Fruit fly (Drosophila melanogaster) whole organism, embryonic: ENCODE measurements around the gene Plzf.

Source experiments
- BEAF-32 ChIP-seq: fragments of 200-800 bp; sonication (Bioruptor generic); optimal IDR thresholded peaks from 3 replicates; lab custom pipeline; 2017; ENCODE audit warnings: missing biosample characterization, missing genetic modification characterization, mild to moderate bottlenecking, moderate library complexity, missing genetic modification reagents
- Bgb ChIP-seq: fragments of 200-800 bp; sonication (Bioruptor generic); IDR thresholded peaks from 2 replicates; pipeline ENCODE4 v1.3.6; 2022; ENCODE audit warnings: missing biosample characterization, missing genetic modification characterization; ENCODE audit not compliant: partially characterized antibody
- CG10565 ChIP-seq: fragments of 200-800 bp; sonication (Bioruptor generic); optimal IDR thresholded peaks from 3 replicates; lab custom pipeline; 2016; ENCODE audit warnings: missing biosample characterization, mild to moderate bottlenecking, missing genetic modification characterization
- CG12071 ChIP-seq: fragments of 200-800 bp; sonication (Bioruptor generic); optimal IDR thresholded peaks from 3 replicates; lab custom pipeline; 2018; ENCODE audit warnings: missing biosample characterization, mild to moderate bottlenecking, missing genetic modification characterization
- CG14050 ChIP-seq: fragments of 200-800 bp; sonication (Bioruptor generic); IDR thresholded peaks from 3 replicates; pipeline ENCODE4 v1.3.6; 2022; ENCODE audit warnings: missing biosample characterization, missing genetic modification characterization
- CG15011 ChIP-seq: fragments of 200-800 bp; sonication (Bioruptor generic); optimal IDR thresholded peaks from 3 replicates; lab custom pipeline; 2018; ENCODE audit warnings: missing biosample characterization, mild to moderate bottlenecking, missing genetic modification characterization
- CG17186 ChIP-seq: fragments of 200-800 bp; sonication (Bioruptor generic); optimal IDR thresholded peaks from 3 replicates; lab custom pipeline; 2017; ENCODE audit warnings: missing biosample characterization, missing genetic modification reagents, missing genetic modification characterization
- CG17385 ChIP-seq: fragments of 200-800 bp; sonication (Bioruptor generic); optimal IDR thresholded peaks from 3 replicates; lab custom pipeline; 2018; ENCODE audit warnings: missing biosample characterization, mild to moderate bottlenecking, missing genetic modification characterization
- CG17802 ChIP-seq: fragments of 200-800 bp; sonication (Bioruptor generic); optimal IDR thresholded peaks from 2 replicates; lab custom pipeline; 2018; ENCODE audit warnings: missing biosample characterization, mild to moderate bottlenecking, missing genetic modification characterization, moderate library complexity
- CG2678 ChIP-seq: fragments of 200-800 bp; sonication (Bioruptor generic); optimal IDR thresholded peaks from 3 replicates; lab custom pipeline; 2019; ENCODE audit warnings: missing biosample characterization, mild to moderate bottlenecking, missing genetic modification characterization, moderate library complexity
- CG4282 ChIP-seq: fragments of 200-800 bp; sonication (Bioruptor generic); optimal IDR thresholded peaks from 2 replicates; lab custom pipeline; 2016; ENCODE audit warnings: missing biosample characterization, missing genetic modification characterization
- CG4360 ChIP-seq: fragments of 200-800 bp; sonication (Bioruptor generic); IDR thresholded peaks from 2 replicates; pipeline ENCODE4 v1.3.6; 2022; ENCODE audit warnings: missing biosample characterization, missing genetic modification characterization
- CG4617 ChIP-seq: fragments of 200-800 bp; sonication (Bioruptor generic); optimal IDR thresholded peaks from 3 replicates; lab custom pipeline; 2016; ENCODE audit warnings: missing biosample characterization, missing genetic modification characterization, borderline replicate concordance
- CG8944 ChIP-seq: fragments of 200-800 bp; sonication (Bioruptor generic); optimal IDR thresholded peaks from 3 replicates; lab custom pipeline; 2016; ENCODE audit warnings: missing biosample characterization, missing genetic modification characterization
- Camta ChIP-seq: fragments of 200-800 bp; sonication (Bioruptor generic); optimal IDR thresholded peaks from 2 replicates; lab custom pipeline; 2016; ENCODE audit warnings: missing biosample characterization, missing genetic modification characterization
- D19A ChIP-seq: fragments of 200-800 bp; optimal IDR thresholded peaks from 3 replicates; lab custom pipeline; 2019; ENCODE audit warnings: missing biosample characterization, mild to moderate bottlenecking, missing genetic modification characterization, moderate library complexity
- Dad ChIP-seq: fragments of 200-800 bp; sonication (Bioruptor generic); optimal IDR thresholded peaks from 3 replicates; lab custom pipeline; 2016; ENCODE audit warnings: missing biosample characterization, missing genetic modification characterization
- Dfd ChIP-seq, 2 experiments: fragments of >200 bp; optimal IDR thresholded peaks; 2 replicates each; lab custom pipeline; 2017; ENCODE audit warnings: missing biosample characterization in 2 of 2, missing genetic modification characterization in 2 of 2
- Dip3 ChIP-seq: fragments of 200-800 bp; sonication (Bioruptor generic); optimal IDR thresholded peaks from 3 replicates; lab custom pipeline; 2016; ENCODE audit warnings: missing biosample characterization, missing genetic modification characterization
- Drgx ChIP-seq: fragments of 200-800 bp; sonication (Bioruptor generic); IDR thresholded peaks from 2 replicates; pipeline ENCODE4 v1.3.6; 2022; ENCODE audit warnings: missing biosample characterization, missing genetic modification characterization
- Eip74EF ChIP-seq, 2 experiments: fragments of 200-800 bp in 1 of 2; fragments of >200 bp in 1 of 2; sonication (Bioruptor generic) in 1 of 2; optimal IDR thresholded peaks; 2 replicates each; lab custom pipeline; 2017 to 2019; ENCODE audit warnings: missing biosample characterization in 2 of 2, missing genetic modification characterization in 2 of 2, mild to moderate bottlenecking in 1 of 2, moderate library complexity in 1 of 2
- Hr51 ChIP-seq, 2 experiments: fragments of 200-800 bp; sonication (Bioruptor generic); optimal IDR thresholded peaks; 2 replicates in 1 of 2; 3 replicates in 1 of 2; lab custom pipeline; 2016 to 2018; ENCODE audit warnings: missing biosample characterization in 2 of 2, missing genetic modification characterization in 2 of 2, mild to moderate bottlenecking in 1 of 2, moderate library complexity in 1 of 2
- Mrtf ChIP-seq: fragments of 200-800 bp; sonication (Bioruptor generic); IDR thresholded peaks from 3 replicates; pipeline ENCODE4 v1.3.6; 2022; ENCODE audit warnings: missing biosample characterization, missing genetic modification characterization
- Scr ChIP-seq: fragments of 200-800 bp; sonication (Bioruptor generic); IDR thresholded peaks from 2 replicates; pipeline ENCODE4 v1.3.6; 2022; ENCODE audit warnings: missing biosample characterization, missing genetic modification characterization; ENCODE audit not compliant: partially characterized antibody
- Six4 ChIP-seq: fragments of 200-800 bp; sonication (Bioruptor generic); optimal IDR thresholded peaks from 2 replicates; lab custom pipeline; 2016; ENCODE audit warnings: missing biosample characterization, missing genetic modification characterization
- Sox100B ChIP-seq: fragments of 200-800 bp; sonication (Bioruptor generic); optimal IDR thresholded peaks from 3 replicates; lab custom pipeline; 2018; ENCODE audit warnings: missing biosample characterization, mild to moderate bottlenecking, missing genetic modification characterization
- Tbp ChIP-seq: fragments of >200 bp; optimal IDR thresholded peaks from 2 replicates; lab custom pipeline; 2018; ENCODE audit warnings: missing biosample characterization, missing genetic modification characterization
- br ChIP-seq: fragments of >200 bp; optimal IDR thresholded peaks from 2 replicates; lab custom pipeline; 2017
- corto ChIP-seq: fragments of 200-800 bp; sonication (Bioruptor generic); optimal IDR thresholded peaks from 2 replicates; lab custom pipeline; 2016; ENCODE audit warnings: missing biosample characterization, mild to moderate bottlenecking, missing genetic modification characterization, moderate library complexity
- esg ChIP-seq: fragments of 200-800 bp; sonication (Bioruptor generic); conservative IDR thresholded peaks from 2 replicates; pipeline ENCODE4 v1.3.6; 2022; ENCODE audit warnings: missing biosample characterization, missing genetic modification characterization
- fd102C ChIP-seq: fragments of 200-800 bp; sonication (Bioruptor generic); optimal IDR thresholded peaks from 2 replicates; lab custom pipeline; 2018; ENCODE audit warnings: missing biosample characterization, mild to moderate bottlenecking, missing genetic modification characterization, moderate library complexity
- ind ChIP-seq: fragments of 200-800 bp; sonication (Bioruptor generic); optimal IDR thresholded peaks from 3 replicates; lab custom pipeline; 2016; ENCODE audit warnings: missing biosample characterization, missing genetic modification characterization
- kay ChIP-seq: fragments of 200-800 bp; sonication (Bioruptor generic); optimal IDR thresholded peaks from 2 replicates; lab custom pipeline; 2016; ENCODE audit warnings: missing biosample characterization, missing genetic modification characterization
- lola ChIP-seq, 3 experiments: fragments of >200 bp in 2 of 3; fragments of 200-800 bp in 1 of 3; sonication (Bioruptor generic) in 1 of 3; optimal IDR thresholded peaks; 2 replicates each; lab custom pipeline; 2017 to 2019; ENCODE audit warnings: missing biosample characterization in 3 of 3, missing genetic modification characterization in 3 of 3, mild to moderate bottlenecking in 1 of 3, moderate library complexity in 1 of 3
- luna ChIP-seq: fragments of 200-800 bp; sonication (Bioruptor generic); optimal IDR thresholded peaks from 2 replicates; lab custom pipeline; 2016; ENCODE audit warnings: missing biosample characterization, missing genetic modification characterization
- maf-S ChIP-seq: fragments of 200-800 bp; sonication (Bioruptor generic); optimal IDR thresholded peaks from 2 replicates; lab custom pipeline; 2016; ENCODE audit warnings: missing biosample characterization, missing genetic modification characterization
- mirr ChIP-seq: fragments of 200-800 bp; sonication (Bioruptor generic); optimal IDR thresholded peaks from 3 replicates; lab custom pipeline; 2018; ENCODE audit warnings: missing biosample characterization, mild to moderate bottlenecking, missing genetic modification characterization
- oc ChIP-seq: fragments of 200-800 bp; sonication (Bioruptor generic); optimal IDR thresholded peaks from 2 replicates; lab custom pipeline; 2018; ENCODE audit warnings: missing biosample characterization, mild to moderate bottlenecking, missing genetic modification characterization, moderate library complexity
- pnt ChIP-seq: fragments of 200-800 bp; sonication (Bioruptor generic); optimal IDR thresholded peaks from 3 replicates; lab custom pipeline; 2016; ENCODE audit warnings: missing biosample characterization, missing genetic modification characterization
- pum ChIP-seq: fragments of 200-800 bp; sonication (Bioruptor generic); optimal IDR thresholded peaks from 2 replicates; lab custom pipeline; 2016; ENCODE audit warnings: missing biosample characterization, missing genetic modification characterization
- rib ChIP-seq: fragments of 200-800 bp; sonication (Bioruptor generic); IDR thresholded peaks from 2 replicates; pipeline ENCODE4 v1.3.6; 2022; ENCODE audit warnings: missing biosample characterization, missing genetic modification characterization
- scrt ChIP-seq: fragments of 200-800 bp; sonication (Bioruptor generic); optimal IDR thresholded peaks from 2 replicates; lab custom pipeline; 2018; ENCODE audit warnings: missing biosample characterization, mild to moderate bottlenecking, missing genetic modification characterization, moderate library complexity
- shn ChIP-seq: fragments of 200-800 bp; sonication (Bioruptor generic); optimal IDR thresholded peaks from 3 replicates; lab custom pipeline; 2016; ENCODE audit warnings: missing biosample characterization, missing genetic modification characterization
- sug ChIP-seq: fragments of 200-800 bp; optimal IDR thresholded peaks from 2 replicates; lab custom pipeline; 2019; ENCODE audit warnings: missing biosample characterization, mild to moderate bottlenecking, missing genetic modification characterization, moderate library complexity
- trh ChIP-seq: fragments of 200-800 bp; sonication (Bioruptor generic); optimal IDR thresholded peaks from 2 replicates; lab custom pipeline; 2016; ENCODE audit warnings: missing biosample characterization, missing genetic modification characterization
- tup ChIP-seq: fragments of 200-800 bp; sonication (Bioruptor generic); optimal IDR thresholded peaks from 2 replicates; lab custom pipeline; 2016; ENCODE audit warnings: missing biosample characterization, mild to moderate bottlenecking, missing genetic modification characterization, moderate library complexity
- tx ChIP-seq: fragments of 200-800 bp; sonication (Bioruptor generic); optimal IDR thresholded peaks from 2 replicates; lab custom pipeline; 2016; ENCODE audit warnings: missing biosample characterization, missing genetic modification characterization
- vfl ChIP-seq: fragments of 200-800 bp; sonication (Bioruptor generic); optimal IDR thresholded peaks from 2 replicates; lab custom pipeline; 2016; ENCODE audit warnings: missing biosample characterization, missing genetic modification characterization

Plzf gene

dm6 chr2L:12045941-12046855, 2.5 kb downstream of the Plzf start, which contains the start of gene CG6770 (continued):
- TF ChIP-seq Six4 (GFP tag; lab: Kevin White, UChicago) (no peak), CG12071 (GFP tag; lab: Kevin White, UChicago) (peak; percentile 37), CG8944 (GFP tag; lab: Kevin White, UChicago) (no peak), tup (GFP tag; lab: Kevin White, UChicago) (peak; percentile 52), CG17385 (GFP tag; lab: Kevin White, UChicago) (peak; percentile 77), Hr51 (GFP tag; optimal IDR thresholded peaks at IDR 0.05; lab: Kevin White, UChicago) (peak; percentile 46 to 83), tx (GFP tag; lab: Kevin White, UChicago) (no peak), Dfd (GFP tag; optimal IDR thresholded peaks at IDR 0.05; lab: Kevin White, UChicago) (no peak), BEAF-32 (GFP tag; lab: Kevin White, UChicago) (peak; percentile 2), pnt (GFP tag; lab: Kevin White, UChicago) (no peak), CG17802 (no peak), vfl (peak; percentile 63), fd102C (no peak), CG17186 (no peak), Eip74EF (GFP tag; optimal IDR thresholded peaks at IDR 0.05; lab: Kevin White, UChicago) (peak in 1 of 2 experiments; percentile 74), sug (tag; lab: Kevin White, UChicago) (peak; percentile 78), CG4360 (GFP tag; lab: Robert Waterston, UW) (no peak; the same call in none of the 2 replicates), Bgb (GFP tag; lab: Robert Waterston, UW) (peak; percentile 68; the same call in 1 of the 2 replicates), Mrtf (GFP tag; lab: Robert Waterston, UW) (peak; percentile 79), Dad (peak; percentile 43), oc (tag; lab: Kevin White, UChicago) (peak; percentile 41), CG4282 (GFP tag; lab: Kevin White, UChicago) (peak; percentile 16), CG15011 (GFP tag; lab: Kevin White, UChicago) (peak; percentile 65), ind (peak; percentile 57), maf-S (GFP tag; lab: Kevin White, UChicago) (peak; percentile 13), luna (GFP tag; lab: Kevin White, UChicago) (no peak), Dip3 (GFP tag; lab: Kevin White, UChicago) (peak; percentile 26), CG14050 (GFP tag; lab: Robert Waterston, UW) (peak; percentile 82), Camta (GFP tag; lab: Kevin White, UChicago) (peak; percentile 0), kay (GFP tag; lab: Kevin White, UChicago) (peak; percentile 8), Drgx (peak; percentile 87), br (lab: Kevin White, UChicago) (no peak), CG4617 (GFP tag; lab: Kevin White, UChicago) (peak; percentile 8), D19A (tag; lab: Kevin White, UChicago) (peak; percentile 74), scrt (peak; percentile 87), CG10565 (GFP tag; lab: Kevin White, UChicago) (no peak), Scr (peak; percentile 36), pum (no peak), CG2678 (tag; lab: Kevin White, UChicago) (peak; percentile 92), corto (GFP tag; lab: Kevin White, UChicago) (peak; percentile 50), Sox100B (peak; percentile 84), shn (GFP tag; lab: Kevin White, UChicago) (peak; percentile 1), trh (GFP tag; lab: Kevin White, UChicago) (peak; percentile 43), Tbp (GFP tag; lab: Kevin White, UChicago) (no peak), rib (peak; percentile 78; the same call in 1 of the 2 replicates), esg (GFP tag; lab: Robert Waterston, UW) (peak; percentile 73), mirr (no peak), lola (GFP tag; optimal IDR thresholded peaks at IDR 0.05; lab: Kevin White, UChicago) (peak in 1 of 3 experiments; percentile 19)
